Fruit fly (Drosophila melanogaster) whole organism, embryonic: ENCODE data around the gene Cad88C.

Source experiments
- B-H2 ChIP-seq: fragments of 200-800 bp; sonication (Bioruptor generic); optimal IDR thresholded peaks from 2 replicates; lab custom pipeline; 2018; ENCODE audit warnings: missing biosample characterization, mild to moderate bottlenecking, missing genetic modification characterization
- CG10267 ChIP-seq: fragments of 200-800 bp; sonication (Bioruptor generic); optimal IDR thresholded peaks from 2 replicates; lab custom pipeline; 2018; ENCODE audit warnings: missing biosample characterization, mild to moderate bottlenecking, missing genetic modification characterization, moderate library complexity
- CG10321 ChIP-seq: fragments of 200-800 bp; sonication (Bioruptor generic); IDR thresholded peaks from 2 replicates; pipeline ENCODE4 v1.3.6; 2022; ENCODE audit warnings: missing biosample characterization, missing genetic modification characterization
- CG12155 ChIP-seq: fragments of 200-800 bp; sonication (Bioruptor generic); optimal IDR thresholded peaks from 3 replicates; lab custom pipeline; 2016; ENCODE audit warnings: missing biosample characterization, missing genetic modification characterization
- CG12299 ChIP-seq: fragments of 200-800 bp; sonication (Bioruptor generic); optimal IDR thresholded peaks from 2 replicates; lab custom pipeline; 2018; ENCODE audit warnings: missing biosample characterization, mild to moderate bottlenecking, missing genetic modification characterization
- CG13287 ChIP-seq: fragments of 200-800 bp; sonication (Bioruptor generic); IDR thresholded peaks from 2 replicates; pipeline ENCODE4 v1.3.6; 2022; ENCODE audit warnings: missing biosample characterization, missing genetic modification characterization; ENCODE audit not compliant: partially characterized antibody
- CG16779 ChIP-seq: fragments of 200-800 bp; sonication (Bioruptor generic); IDR thresholded peaks from 2 replicates; pipeline ENCODE4 v1.3.6; 2022; ENCODE audit warnings: missing biosample characterization, missing genetic modification characterization
- CG17186 ChIP-seq: fragments of 200-800 bp; sonication (Bioruptor generic); optimal IDR thresholded peaks from 3 replicates; lab custom pipeline; 2017; ENCODE audit warnings: missing biosample characterization, missing genetic modification reagents, missing genetic modification characterization
- CG17359 ChIP-seq: fragments of 200-800 bp; sonication (Bioruptor generic); optimal IDR thresholded peaks from 3 replicates; lab custom pipeline; 2018; ENCODE audit warnings: missing biosample characterization, mild to moderate bottlenecking, missing genetic modification characterization, moderate library complexity
- CG17361 ChIP-seq: fragments of 200-800 bp; sonication (Bioruptor generic); IDR thresholded peaks from 3 replicates; pipeline ENCODE4 v1.3.6; 2022; ENCODE audit warnings: missing biosample characterization, missing genetic modification characterization
- CG17385 ChIP-seq: fragments of 200-800 bp; sonication (Bioruptor generic); optimal IDR thresholded peaks from 3 replicates; lab custom pipeline; 2018; ENCODE audit warnings: missing biosample characterization, mild to moderate bottlenecking, missing genetic modification characterization
- CG17829 ChIP-seq: fragments of 200-800 bp; optimal IDR thresholded peaks from 2 replicates; lab custom pipeline; 2019; ENCODE audit warnings: missing biosample characterization, mild to moderate bottlenecking, missing genetic modification characterization, moderate library complexity
- CG18476 ChIP-seq: fragments of 200-800 bp; sonication (Bioruptor generic); optimal IDR thresholded peaks from 2 replicates; lab custom pipeline; 2016; ENCODE audit warnings: missing biosample characterization, mild to moderate bottlenecking, missing genetic modification characterization
- CG3281 ChIP-seq: fragments of 200-800 bp; sonication (Bioruptor generic); optimal IDR thresholded peaks from 3 replicates; lab custom pipeline; 2017; ENCODE audit warnings: missing biosample characterization, mild to moderate bottlenecking, missing genetic modification characterization
- CG34376 ChIP-seq: fragments of 200-800 bp; sonication (Bioruptor generic); optimal IDR thresholded peaks from 2 replicates; lab custom pipeline; 2018; ENCODE audit warnings: missing biosample characterization, mild to moderate bottlenecking, missing genetic modification characterization
- CG4617 ChIP-seq: fragments of 200-800 bp; sonication (Bioruptor generic); optimal IDR thresholded peaks from 3 replicates; lab custom pipeline; 2016; ENCODE audit warnings: missing biosample characterization, missing genetic modification characterization, borderline replicate concordance
- CG6654 ChIP-seq: fragments of 200-800 bp; sonication (Bioruptor generic); optimal IDR thresholded peaks from 2 replicates; lab custom pipeline; 2017; ENCODE audit warnings: missing biosample characterization, mild to moderate bottlenecking, missing genetic modification characterization
- CG9797 ChIP-seq: fragments of 200-800 bp; sonication (Bioruptor generic); optimal IDR thresholded peaks from 3 replicates; lab custom pipeline; 2018; ENCODE audit warnings: missing biosample characterization, mild to moderate bottlenecking, missing genetic modification characterization
- Dip2 ChIP-seq: fragments of 200-800 bp; sonication (Bioruptor generic); IDR thresholded peaks from 2 replicates; pipeline ENCODE4 v1.3.6; 2022; ENCODE audit warnings: missing biosample characterization, missing genetic modification characterization
- Doc3 ChIP-seq: fragments of 200-800 bp; sonication (Bioruptor generic); IDR thresholded peaks from 3 replicates; pipeline ENCODE4 v1.3.6; 2022; ENCODE audit warnings: missing biosample characterization, missing genetic modification characterization; ENCODE audit not compliant: partially characterized antibody
- HmgZ ChIP-seq: fragments of 200-800 bp; sonication (Bioruptor generic); optimal IDR thresholded peaks from 2 replicates; lab custom pipeline; 2018; ENCODE audit warnings: missing biosample characterization, mild to moderate bottlenecking, missing genetic modification characterization
- Hsf ChIP-seq: fragments of 200-800 bp; sonication (Bioruptor generic); optimal IDR thresholded peaks from 3 replicates; lab custom pipeline; 2016; ENCODE audit warnings: missing biosample characterization, missing genetic modification characterization
- Max ChIP-seq: fragments of 200-800 bp; sonication (Bioruptor generic); optimal IDR thresholded peaks from 2 replicates; lab custom pipeline; 2016; ENCODE audit warnings: missing biosample characterization, mild to moderate bottlenecking, missing genetic modification characterization
- Med ChIP-seq: fragments of 200-800 bp; sonication (Bioruptor generic); peaks from one replicate; lab custom pipeline; 2016; ENCODE audit warnings: missing biosample characterization, missing genetic modification characterization, mild to moderate bottlenecking, inconsistent platforms, moderate library complexity
- Nf-YB ChIP-seq: fragments of 200-800 bp; sonication (Bioruptor generic); optimal IDR thresholded peaks from 3 replicates; lab custom pipeline; 2019; ENCODE audit warnings: missing biosample characterization, mild to moderate bottlenecking, missing genetic modification characterization, moderate library complexity
- Oaz ChIP-seq: fragments of 200-800 bp; sonication (Bioruptor generic); IDR thresholded peaks from 2 replicates; pipeline ENCODE4 v1.3.6; 2022; ENCODE audit warnings: missing biosample characterization, missing genetic modification characterization
- Opbp ChIP-seq: fragments of 200-800 bp; sonication (Bioruptor generic); IDR thresholded peaks from 3 replicates; pipeline ENCODE4 v1.3.6; 2022; ENCODE audit warnings: missing biosample characterization, missing genetic modification characterization; ENCODE audit not compliant: partially characterized antibody
- PHDP ChIP-seq: fragments of 200-800 bp; sonication (Bioruptor generic); optimal IDR thresholded peaks from 3 replicates; lab custom pipeline; 2018; ENCODE audit warnings: missing biosample characterization, mild to moderate bottlenecking, missing genetic modification characterization, moderate library complexity
- Taf1 ChIP-seq: fragments of 200-800 bp; sonication (Bioruptor generic); IDR thresholded peaks from 2 replicates; pipeline ENCODE4 v1.3.6; 2022; ENCODE audit warnings: missing biosample characterization, missing genetic modification characterization
- Xbp1 ChIP-seq: fragments of 200-800 bp; sonication (Bioruptor generic); optimal IDR thresholded peaks from 3 replicates; lab custom pipeline; 2016; ENCODE audit warnings: missing biosample characterization, mild to moderate bottlenecking, missing genetic modification characterization
- ac ChIP-seq: fragments of 200-800 bp; sonication (Bioruptor generic); optimal IDR thresholded peaks from 3 replicates; lab custom pipeline; 2017; ENCODE audit warnings: missing biosample characterization, mild to moderate bottlenecking, missing genetic modification characterization
- dysf ChIP-seq: fragments of 200-800 bp; sonication (Bioruptor generic); IDR thresholded peaks from 3 replicates; pipeline ENCODE4 v1.3.6; 2022; ENCODE audit warnings: missing biosample characterization, missing genetic modification characterization
- esg ChIP-seq: fragments of 200-800 bp; sonication (Bioruptor generic); conservative IDR thresholded peaks from 2 replicates; pipeline ENCODE4 v1.3.6; 2022; ENCODE audit warnings: missing biosample characterization, missing genetic modification characterization
- fd102C ChIP-seq: fragments of 200-800 bp; sonication (Bioruptor generic); optimal IDR thresholded peaks from 2 replicates; lab custom pipeline; 2018; ENCODE audit warnings: missing biosample characterization, mild to moderate bottlenecking, missing genetic modification characterization, moderate library complexity
- gfzf ChIP-seq: fragments of 200-800 bp; sonication (Bioruptor generic); optimal IDR thresholded peaks from 2 replicates; lab custom pipeline; 2016; ENCODE audit warnings: missing biosample characterization, mild to moderate bottlenecking, missing genetic modification characterization, moderate library complexity
- her ChIP-seq: fragments of 200-800 bp; sonication (Bioruptor generic); optimal IDR thresholded peaks from 2 replicates; lab custom pipeline; 2016; ENCODE audit warnings: missing biosample characterization, missing genetic modification characterization
- odd ChIP-seq: fragments of 200-800 bp; sonication (Bioruptor generic); optimal IDR thresholded peaks from 2 replicates; lab custom pipeline; 2017; ENCODE audit warnings: missing biosample characterization, mild to moderate bottlenecking, missing genetic modification characterization
- onecut ChIP-seq: fragments of 200-800 bp; sonication (Bioruptor generic); IDR thresholded peaks from 2 replicates; pipeline ENCODE4 v1.3.6; 2022; ENCODE audit warnings: missing biosample characterization, missing genetic modification characterization
- pan ChIP-seq, 4 experiments: fragments of >200 bp in 3 of 4; fragments of 200-800 bp in 1 of 4; sonication (Bioruptor generic) in 1 of 4; optimal IDR thresholded peaks in 3 of 4; IDR thresholded peaks in 1 of 4; 2 replicates each; pipeline versions ENCODE4 v1.3.6 to Lab custom; 2017 to 2022; ENCODE audit warnings: missing biosample characterization in 2 of 4, missing genetic modification characterization in 2 of 4, mixed read lengths in 1 of 4
- psq ChIP-seq: fragments of 200-800 bp; sonication (Bioruptor generic); optimal IDR thresholded peaks from 2 replicates; lab custom pipeline; 2017; ENCODE audit warnings: missing biosample characterization, missing genetic modification characterization
- pum ChIP-seq: fragments of 200-800 bp; sonication (Bioruptor generic); optimal IDR thresholded peaks from 2 replicates; lab custom pipeline; 2016; ENCODE audit warnings: missing biosample characterization, missing genetic modification characterization
- sens ChIP-seq: fragments of 200-800 bp; sonication (Bioruptor generic); peaks from one replicate; lab custom pipeline; 2016; ENCODE audit warnings: missing biosample characterization, missing genetic modification characterization
- sr ChIP-seq: fragments of 200-800 bp; sonication (Bioruptor generic); IDR thresholded peaks from 3 replicates; pipeline ENCODE4 v1.3.6; 2022; ENCODE audit warnings: missing biosample characterization, missing genetic modification characterization
- trem ChIP-seq: fragments of 200-800 bp; optimal IDR thresholded peaks from 3 replicates; lab custom pipeline; 2019; ENCODE audit warnings: missing biosample characterization, mild to moderate bottlenecking, missing genetic modification characterization, moderate library complexity
- wek ChIP-seq: fragments of 200-800 bp; sonication (Bioruptor generic); optimal IDR thresholded peaks from 3 replicates; lab custom pipeline; 2018; ENCODE audit warnings: missing biosample characterization, mild to moderate bottlenecking, missing genetic modification characterization, moderate library complexity
- wor ChIP-seq: fragments of 200-800 bp; sonication (Bioruptor generic); IDR thresholded peaks from 2 replicates; pipeline ENCODE4 v1.3.6; 2022; ENCODE audit warnings: missing biosample characterization, missing genetic modification characterization
- zen ChIP-seq: fragments of 200-800 bp; sonication (Bioruptor generic); optimal IDR thresholded peaks from 3 replicates; lab custom pipeline; 2018; ENCODE audit warnings: missing biosample characterization, mild to moderate bottlenecking, missing genetic modification characterization, moderate library complexity

The Cad88C gene

dm6 chr3R:14657605-14657910 is 27.3 kb downstream of the Cad88C start:
- no peak for TF ChIP-seq her (GFP tag; lab: Kevin White, UChicago)
- TF ChIP-seq pan (optimal IDR thresholded peaks at IDR 0.05; lab: Kevin White, UChicago), result no peak
- TF ChIP-seq pan (GFP tag; optimal IDR thresholded peaks at IDR 0.05 in 1 of 2, IDR thresholded peaks at IDR 0.05 in 1 of 2), result no peak
- TF ChIP-seq HmgZ (tag; lab: Kevin White, UChicago), result no peak
- TF ChIP-seq CG18476 (GFP tag; lab: Kevin White, UChicago), result no peak
- TF ChIP-seq wor (GFP tag; lab: Robert Waterston, UW), result no peak
- peak; percentile 10; the same call in 1 of the 2 replicates for TF ChIP-seq CG16779

DNA sequence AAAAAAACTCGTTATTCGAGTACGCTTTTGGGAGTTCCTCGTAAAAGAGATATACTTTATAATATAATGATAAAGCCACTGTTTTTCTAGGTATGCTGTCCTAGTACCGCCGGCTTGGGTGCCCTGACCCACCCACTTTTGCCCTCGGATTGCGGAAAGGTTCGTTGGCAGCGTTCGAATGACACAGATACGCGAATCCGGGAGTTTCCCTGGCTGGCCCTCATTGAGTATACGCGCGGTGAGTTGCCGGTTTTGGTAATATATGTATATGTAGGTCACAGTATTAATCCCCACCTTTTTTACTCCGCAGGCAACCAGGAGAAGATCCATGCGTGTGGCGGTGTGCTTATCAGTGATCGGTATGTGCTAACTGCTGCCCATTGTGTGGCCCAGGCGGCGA is 27.9 kb downstream of the Cad88C start:
- TF ChIP-seq Med (peak; percentile 46), Max (GFP tag; lab: Kevin White, UChicago) (no peak), sens (peak; percentile 52)

- TF ChIP-seq Doc3 (no peak), Taf1 (no peak), B-H2 (GFP tag; lab: Kevin White, UChicago) (no peak), fd102C (no peak), CG4617 (GFP tag; lab: Kevin White, UChicago) (peak; percentile 64), esg (GFP tag; lab: Robert Waterston, UW) (no peak), CG34376 (peak; percentile 2), CG17186 (GFP tag; lab: Kevin White, UChicago) (peak; percentile 21), CG17361 (GFP tag; lab: Robert Waterston, UW) (peak; percentile 76; the same call in 2 of the 3 replicates), CG12155 (peak; percentile 1), CG17829 (tag; lab: Kevin White, UChicago) (peak; percentile 45), CG9797 (peak; percentile 84), Dip2 (GFP tag; lab: Robert Waterston, UW) (no peak), CG17359 (peak; percentile 71), CG10267 (tag; lab: Kevin White, UChicago) (peak; percentile 35), PHDP (tag; lab: Kevin White, UChicago) (no peak), gfzf (GFP tag; lab: Kevin White, UChicago) (peak; percentile 96), CG10321 (GFP tag; lab: Robert Waterston, UW) (no peak), dysf (GFP tag; lab: Robert Waterston, UW) (no peak), Oaz (no peak), sr (GFP tag; lab: Robert Waterston, UW) (no peak), CG13287 (peak; percentile 55), wek (no peak), pum (no peak), psq (GFP tag; lab: Kevin White, UChicago) (no peak), CG6654 (GFP tag; lab: Kevin White, UChicago) (no peak), CG17385 (GFP tag; lab: Kevin White, UChicago) (peak; percentile 56), Xbp1 (GFP tag; lab: Kevin White, UChicago) (no peak), CG3281 (GFP tag; lab: Kevin White, UChicago) (no peak), Med (peak; percentile 76), ac (no peak), zen (no peak), Hsf (GFP tag; lab: Kevin White, UChicago) (no peak), Opbp (GFP tag; lab: Robert Waterston, UW) (0 out of 3 replicates have a peak, but pooled peaks have one; percentile 39), onecut (GFP tag; lab: Robert Waterston, UW) (peak; percentile 26), CG12299 (tag; lab: Kevin White, UChicago) (peak; percentile 40), trem (tag; lab: Kevin White, UChicago) (peak; percentile 35), odd (GFP tag; lab: Kevin White, UChicago) (no peak), Nf-YB (GFP tag; lab: Kevin White, UChicago) (peak; percentile 32)
Observed at dm6 chr3R:14659354-14659804, 29.1 kb downstream of the Cad88C start, which contains the start of gene Hexim. TSS of gene Hexim (plus strand) at chr3R:14659438.
